Worm (Caenorhabditis elegans) whole organism, L1 larva: ENCODE data around the gene nex-2.
A peak's percentile ranks its signal among the peaks of the same experiment; 100 is the strongest.

Experiments used
- C16A3.4 ChIP-seq: fragments of 150-350 bp; optimal IDR thresholded peaks from 2 replicates; lab custom pipeline; 2014; ENCODE audit warnings: missing biosample characterization, missing genetic modification characterization
- C34B4.2 ChIP-seq: sonication (generic microtip); optimal IDR thresholded peaks from 2 replicates; lab custom pipeline; 2017; ENCODE audit warnings: mild to moderate bottlenecking, missing genetic modification characterization, missing compliant biosample characterization
- F16B12.6 ChIP-seq: fragments of 150-350 bp; optimal IDR thresholded peaks from 2 replicates; lab custom pipeline; 2014; ENCODE audit warnings: missing biosample characterization, missing genetic modification characterization
- Y116A8C.19 ChIP-seq: sonication (generic microtip); optimal IDR thresholded peaks from 2 replicates; lab custom pipeline; 2016; ENCODE audit warnings: missing compliant biosample characterization, missing genetic modification characterization, borderline replicate concordance
- aha-1 ChIP-seq: fragments of 150-350 bp; optimal IDR thresholded peaks from 2 replicates; lab custom pipeline; 2014; ENCODE audit warnings: missing biosample characterization, missing genetic modification characterization
- ama-1 ChIP-seq: fragments of 150-350 bp; optimal IDR thresholded peaks from 2 replicates; lab custom pipeline; 2014
- blmp-1 ChIP-seq: fragments of 150-350 bp; optimal IDR thresholded peaks from 2 replicates; lab custom pipeline; 2014; ENCODE audit warnings: missing biosample characterization, missing genetic modification characterization
- ceh-63 ChIP-seq: fragments of 200-800 bp; sonication (Bioruptor generic); optimal IDR thresholded peaks from 2 replicates; lab custom pipeline; 2018; ENCODE audit warnings: mild to moderate bottlenecking, missing genetic modification characterization, missing compliant biosample characterization
- ceh-82 ChIP-seq, 3 experiments: fragments of 150-350 bp in 1 of 3; sonication (generic microtip) in 2 of 3; optimal IDR thresholded peaks; 2 replicates each; lab custom pipeline; 2014 to 2017; ENCODE audit warnings: missing biosample characterization in 3 of 3, missing genetic modification characterization in 3 of 3
- ceh-90 ChIP-seq: sonication (generic microtip); optimal IDR thresholded peaks from 2 replicates; lab custom pipeline; 2016; ENCODE audit warnings: missing genetic modification characterization, missing compliant biosample characterization
- ces-1 ChIP-seq: fragments of 150-350 bp; optimal IDR thresholded peaks from 2 replicates; lab custom pipeline; 2014; ENCODE audit warnings: missing biosample characterization, missing genetic modification reagents, missing genetic modification characterization
- dpl-1 ChIP-seq, 3 experiments: fragments of 150-350 bp in 2 of 3; sonication (generic microtip) in 1 of 3; optimal IDR thresholded peaks; 2 replicates each; lab custom pipeline; 2014 to 2017; ENCODE audit warnings: missing biosample characterization in 3 of 3, missing genetic modification characterization in 3 of 3, missing genetic modification reagents in 3 of 3
- efl-1 ChIP-seq, 4 experiments: fragments of 150-350 bp; optimal IDR thresholded peaks in 3 of 4; peaks in 1 of 4; 1 replicate in 1 of 4; 2 replicates in 3 of 4; lab custom pipeline; 2014; ENCODE audit warnings: missing biosample characterization in 2 of 4, missing genetic modification characterization in 2 of 4, missing genetic modification reagents in 2 of 4
- efl-3 ChIP-seq: fragments of 200-800 bp; sonication (Bioruptor generic); optimal IDR thresholded peaks from 2 replicates; lab custom pipeline; 2018; ENCODE audit warnings: mild to moderate bottlenecking, missing genetic modification characterization, missing compliant biosample characterization
- egl-27 ChIP-seq, 2 experiments: fragments of 150-350 bp in 1 of 2; sonication (generic microtip); optimal IDR thresholded peaks; 3 replicates each; lab custom pipeline; 2017 to 2018; ENCODE audit warnings: missing biosample characterization in 2 of 2, missing genetic modification characterization in 2 of 2, missing genetic modification reagents in 2 of 2
- elt-3 ChIP-seq, 6 experiments: fragments of 150-350 bp in 1 of 6; sonication (generic microtip); optimal IDR thresholded peaks; 2 replicates each; lab custom pipeline; 2017 to 2018; ENCODE audit warnings: missing biosample characterization in 6 of 6, missing genetic modification characterization in 6 of 6, inconsistent platforms in 1 of 6
- ets-5 ChIP-seq: fragments of 200-800 bp; sonication (Bioruptor generic); IDR thresholded peaks from 2 replicates; pipeline ENCODE4 v1.3.6; 2022; ENCODE audit warnings: missing genetic modification characterization, missing compliant biosample characterization
- fkh-4 ChIP-seq: sonication (generic microtip); optimal IDR thresholded peaks from 2 replicates; lab custom pipeline; 2016; ENCODE audit warnings: missing compliant biosample characterization, missing genetic modification characterization, borderline replicate concordance
- hlh-4 ChIP-seq: sonication (generic microtip); optimal IDR thresholded peaks from 2 replicates; lab custom pipeline; 2016; ENCODE audit warnings: mild to moderate bottlenecking, missing genetic modification characterization, missing compliant biosample characterization
- irx-1 ChIP-seq: sonication (generic microtip); optimal IDR thresholded peaks from 2 replicates; lab custom pipeline; 2016; ENCODE audit warnings: missing genetic modification characterization, missing compliant biosample characterization
- isw-1 ChIP-seq: fragments of 200-800 bp; sonication (Bioruptor generic); IDR thresholded peaks from 2 replicates; pipeline ENCODE4 v1.3.6; 2022; ENCODE audit warnings: missing genetic modification characterization, missing compliant biosample characterization
- jun-1 ChIP-seq: fragments of 150-350 bp; optimal IDR thresholded peaks from 2 replicates; lab custom pipeline; 2014; ENCODE audit warnings: missing biosample characterization, missing genetic modification reagents, missing genetic modification characterization
- lin-14 ChIP-seq: fragments of 200-800 bp; sonication (Bioruptor generic); optimal IDR thresholded peaks from 2 replicates; lab custom pipeline; 2018; ENCODE audit warnings: mild to moderate bottlenecking, missing genetic modification characterization, moderate library complexity, missing compliant biosample characterization
- lin-15B ChIP-seq: fragments of 150-350 bp; sonication (generic microtip); optimal IDR thresholded peaks from 3 replicates; lab custom pipeline; 2014; ENCODE audit warnings: missing biosample characterization, missing genetic modification characterization
- lin-35 ChIP-seq, 2 experiments: fragments of 150-350 bp; optimal IDR thresholded peaks; 2 replicates each; lab custom pipeline; 2014; ENCODE audit warnings: missing biosample characterization in 2 of 2, missing genetic modification characterization in 2 of 2, missing genetic modification reagents in 2 of 2
- lin-39 ChIP-seq: fragments of 150-350 bp; optimal IDR thresholded peaks from 2 replicates; lab custom pipeline; 2014; ENCODE audit warnings: missing biosample characterization, missing genetic modification reagents, missing genetic modification characterization
- lir-3 ChIP-seq: sonication (generic microtip); optimal IDR thresholded peaks from 2 replicates; lab custom pipeline; 2016; ENCODE audit warnings: mild to moderate bottlenecking, missing genetic modification characterization, moderate library complexity, missing compliant biosample characterization; ENCODE audit not compliant: poor library complexity
- lsy-2 ChIP-seq, 2 experiments: fragments of 150-350 bp; optimal IDR thresholded peaks; 2 replicates each; lab custom pipeline; 2014; ENCODE audit warnings: missing biosample characterization in 2 of 2, missing genetic modification characterization in 2 of 2
- mdl-1 ChIP-seq, 2 experiments: fragments of 150-350 bp; optimal IDR thresholded peaks; 2 replicates each; lab custom pipeline; 2014 to 2017; ENCODE audit warnings: missing biosample characterization in 2 of 2, missing genetic modification characterization in 2 of 2, inconsistent platforms in 1 of 2
- mep-1 ChIP-seq: fragments of 150-350 bp; optimal IDR thresholded peaks from 2 replicates; lab custom pipeline; 2014; ENCODE audit warnings: missing biosample characterization, missing genetic modification characterization
- nhr-12 ChIP-seq: sonication (generic microtip); optimal IDR thresholded peaks from 2 replicates; lab custom pipeline; 2017; ENCODE audit warnings: missing biosample characterization, missing genetic modification characterization
- nhr-20 ChIP-seq: sonication (generic microtip); optimal IDR thresholded peaks from 2 replicates; lab custom pipeline; 2016; ENCODE audit warnings: mild to moderate bottlenecking, missing genetic modification characterization, missing compliant biosample characterization
- nhr-237 ChIP-seq: fragments of 150-350 bp; optimal IDR thresholded peaks from 2 replicates; lab custom pipeline; 2014; ENCODE audit warnings: missing biosample characterization, missing genetic modification characterization
- nhr-28 ChIP-seq: fragments of 150-350 bp; optimal IDR thresholded peaks from 2 replicates; lab custom pipeline; 2014; ENCODE audit warnings: missing biosample characterization, missing genetic modification characterization
- nhr-71 ChIP-seq: sonication (generic microtip); optimal IDR thresholded peaks from 2 replicates; lab custom pipeline; 2016; ENCODE audit warnings: mild to moderate bottlenecking, missing genetic modification characterization, moderate library complexity, missing compliant biosample characterization
- nhr-84 ChIP-seq: sonication (generic microtip); optimal IDR thresholded peaks from 2 replicates; lab custom pipeline; 2017; ENCODE audit warnings: missing biosample characterization, missing genetic modification characterization
- nhr-90 ChIP-seq: sonication (generic microtip); optimal IDR thresholded peaks from 2 replicates; lab custom pipeline; 2016; ENCODE audit warnings: mild to moderate bottlenecking, missing genetic modification characterization, missing compliant biosample characterization; ENCODE audit not compliant: poor library complexity
- pag-3 ChIP-seq: sonication (generic microtip); optimal IDR thresholded peaks from 2 replicates; lab custom pipeline; 2017; ENCODE audit warnings: missing genetic modification characterization, mild to moderate bottlenecking, missing compliant biosample characterization, antibody characterized with exemption, borderline replicate concordance; ENCODE audit not compliant: insufficient read depth
- rnt-1 ChIP-seq: sonication (generic microtip); optimal IDR thresholded peaks from 2 replicates; lab custom pipeline; 2016; ENCODE audit warnings: mild to moderate bottlenecking, missing genetic modification characterization, moderate library complexity, missing compliant biosample characterization
- snpc-4 ChIP-seq: fragments of 150-350 bp; optimal IDR thresholded peaks from 2 replicates; lab custom pipeline; 2014; ENCODE audit warnings: missing biosample characterization, missing genetic modification characterization
- snu-23 ChIP-seq: sonication (generic microtip); optimal IDR thresholded peaks from 2 replicates; lab custom pipeline; 2016; ENCODE audit warnings: missing genetic modification characterization, missing compliant biosample characterization
- sox-4 ChIP-seq: sonication (generic microtip); optimal IDR thresholded peaks from 2 replicates; lab custom pipeline; 2016; ENCODE audit warnings: missing genetic modification characterization, missing compliant biosample characterization
- sptf-1 ChIP-seq: fragments of 150-350 bp; optimal IDR thresholded peaks from 2 replicates; lab custom pipeline; 2014; ENCODE audit warnings: missing biosample characterization, missing genetic modification characterization
- swsn-7 ChIP-seq: sonication (generic microtip); optimal IDR thresholded peaks from 2 replicates; lab custom pipeline; 2016; ENCODE audit warnings: missing genetic modification characterization, missing compliant biosample characterization
- tlp-1 ChIP-seq: fragments of 150-350 bp; optimal IDR thresholded peaks from 2 replicates; lab custom pipeline; 2014; ENCODE audit warnings: missing biosample characterization, missing genetic modification characterization
- unc-62 ChIP-seq: fragments of 150-350 bp; optimal IDR thresholded peaks from 2 replicates; lab custom pipeline; 2014; ENCODE audit warnings: missing biosample characterization, missing genetic modification reagents, missing genetic modification characterization
- vab-15 ChIP-seq: sonication (generic microtip); optimal IDR thresholded peaks from 2 replicates; lab custom pipeline; 2017; ENCODE audit warnings: missing genotype, mild to moderate bottlenecking, missing genetic modification characterization, missing compliant biosample characterization
- zag-1 ChIP-seq: fragments of 150-350 bp; optimal IDR thresholded peaks from 2 replicates; lab custom pipeline; 2014; ENCODE audit warnings: missing biosample characterization, missing genetic modification characterization

The nex-2 gene

ce11 chrIII:10329811-10330210 is 411 bp downstream of the nex-2 start:
- TF ChIP-seq rnt-1 (tag; lab: Kevin White, UChicago) (peak; percentile 19), ama-1 (lab: Kevin White, UChicago) (no peak), ceh-90 (no peak), lin-14 (peak; percentile 56), lsy-2 (tag; optimal IDR thresholded peaks at IDR 0.05; lab: Kevin White, UChicago) (peak in 1 of 2 experiments; percentile 6), efl-1 (optimal IDR thresholded peaks at IDR 0.05; lab: Kevin White, UChicago) (no peak), efl-1 (GFP tag; optimal IDR thresholded peaks at IDR 0.05 in 1 of 2; lab: Kevin White, UChicago) (peak in 1 of 2 experiments; percentile 10), blmp-1 (peak; percentile 7), mdl-1 (tag; optimal IDR thresholded peaks at IDR 0.05; lab: Kevin White, UChicago) (peak in 1 of 2 experiments; percentile 38), ceh-82 (tag; optimal IDR thresholded peaks at IDR 0.05; lab: Kevin White, UChicago) (no peak), zag-1 (tag; lab: Kevin White, UChicago) (no peak), nhr-84 (no peak), lin-35 (GFP tag; optimal IDR thresholded peaks at IDR 0.05; lab: Kevin White, UChicago) (peak in 1 of 2 experiments; percentile 6), elt-3 (tag; optimal IDR thresholded peaks at IDR 0.05; lab: Kevin White, UChicago) (peak in 2 of 6 experiments; percentile 34 to 82)

ce11 chrIII:10328565-10329541 is 1.4 kb downstream of the nex-2 start:
- TF ChIP-seq nhr-28, result no peak
- TF ChIP-seq nhr-20 (tag; lab: Kevin White, UChicago), result peak; percentile 10
- no peak for TF ChIP-seq efl-3 (GFP tag; lab: Kevin White, UChicago)
- TF ChIP-seq rnt-1 (tag; lab: Kevin White, UChicago), result no peak
- TF ChIP-seq nhr-84, result no peak
- TF ChIP-seq nhr-12, result no peak
- no peak for TF ChIP-seq snpc-4 (tag; lab: Kevin White, UChicago)
- TF ChIP-seq nhr-71, result peak; percentile 27
- TF ChIP-seq aha-1, result no peak
- no peak for TF ChIP-seq nhr-237 (tag; lab: Kevin White, UChicago)
- no peak for TF ChIP-seq F16B12.6 (tag; lab: Kevin White, UChicago)
- TF ChIP-seq lin-14, result peak; percentile 54
- TF ChIP-seq irx-1 (tag; lab: Kevin White, UChicago), result no peak
- no peak for TF ChIP-seq lin-15B (tag; lab: Kevin White, UChicago)
- no peak for TF ChIP-seq ceh-90
- no peak for TF ChIP-seq dpl-1 (GFP tag; optimal IDR thresholded peaks at IDR 0.05; lab: Kevin White, UChicago)
- no peak for TF ChIP-seq sptf-1 (tag; lab: Kevin White, UChicago)
- no peak for TF ChIP-seq Y116A8C.19
- TF ChIP-seq jun-1 (tag; lab: Kevin White, UChicago), result no peak
- no peak for TF ChIP-seq C16A3.4
- no peak for TF ChIP-seq pag-3 (tag; lab: Kevin White, UChicago)
- TF ChIP-seq lin-39, result no peak
- no peak for TF ChIP-seq ets-5 (GFP tag; lab: Robert Waterston, UW)
- TF ChIP-seq mep-1 (tag; lab: Kevin White, UChicago), result peak; percentile 31
- TF ChIP-seq unc-62 (GFP tag; lab: Kevin White, UChicago), result no peak
- TF ChIP-seq C34B4.2 (tag; lab: Kevin White, UChicago), result no peak
- TF ChIP-seq egl-27 (tag; optimal IDR thresholded peaks at IDR 0.05; lab: Kevin White, UChicago), result peak in 1 of 2 experiments; percentile 35
- TF ChIP-seq sox-4, result no peak
- no peak for TF ChIP-seq tlp-1 (tag; lab: Kevin White, UChicago)
- TF ChIP-seq vab-15 (tag; lab: Kevin White, UChicago), result no peak
- TF ChIP-seq blmp-1, result peak; percentile 41
- TF ChIP-seq isw-1 (GFP tag; lab: Robert Waterston, UW), result no peak
- TF ChIP-seq hlh-4 (tag; lab: Kevin White, UChicago), result no peak
- peak; percentile 35 for TF ChIP-seq snu-23 (GFP tag; lab: Kevin White, UChicago)
- no peak for TF ChIP-seq ces-1
- no peak for TF ChIP-seq fkh-4 (tag; lab: Kevin White, UChicago)
- no peak for TF ChIP-seq nhr-90 (tag; lab: Kevin White, UChicago)
- TF ChIP-seq lir-3 (tag; lab: Kevin White, UChicago), result no peak
- TF ChIP-seq ceh-63, result no peak
- TF ChIP-seq swsn-7 (tag; lab: Kevin White, UChicago), result no peak
